Worm (Caenorhabditis elegans) whole organism, L4 larva: ENCODE measurements around the gene hecw-1.

Experiments used
- T26A8.4 ChIP-seq: fragments of 200-800 bp; sonication (Bioruptor generic); IDR thresholded peaks from 2 replicates; pipeline ENCODE4 v1.3.6; 2022; ENCODE audit warnings: missing genetic modification characterization, missing compliant biosample characterization
- ama-1 ChIP-seq: fragments of 150-350 bp; optimal IDR thresholded peaks from 2 replicates; lab custom pipeline; 2014; ENCODE audit warnings: inconsistent platforms, mixed read lengths
- ceh-44 ChIP-seq: fragments of 200-800 bp; sonication (Bioruptor generic); IDR thresholded peaks from 2 replicates; pipeline ENCODE4 v1.3.6; 2022; ENCODE audit warnings: missing genetic modification reagents, missing genetic modification characterization, missing compliant biosample characterization
- daf-12 ChIP-seq: fragments of 150-350 bp; optimal IDR thresholded peaks from 2 replicates; lab custom pipeline; 2014; ENCODE audit warnings: missing biosample characterization, missing genetic modification reagents, missing genetic modification characterization
- fkh-10 ChIP-seq: fragments of 150-350 bp; optimal IDR thresholded peaks from 2 replicates; lab custom pipeline; 2014; ENCODE audit warnings: missing biosample characterization, missing genetic modification reagents, missing genetic modification characterization
- lir-3 ChIP-seq: sonication (generic microtip); optimal IDR thresholded peaks from 2 replicates; lab custom pipeline; 2016; ENCODE audit warnings: mild to moderate bottlenecking, missing genetic modification characterization, missing compliant biosample characterization
- nhr-11 ChIP-seq: fragments of 150-350 bp; optimal IDR thresholded peaks from 2 replicates; lab custom pipeline; 2014; ENCODE audit warnings: missing biosample characterization, missing genetic modification characterization
- nhr-77 ChIP-seq: fragments of 150-350 bp; optimal IDR thresholded peaks from 2 replicates; lab custom pipeline; 2014; ENCODE audit warnings: missing biosample characterization, missing genetic modification characterization
- skn-1 ChIP-seq: fragments of 150-350 bp; optimal IDR thresholded peaks from 2 replicates; lab custom pipeline; 2014; ENCODE audit warnings: missing biosample characterization, missing genetic modification characterization
- snpc-4 ChIP-seq: fragments of 150-350 bp; optimal IDR thresholded peaks from 2 replicates; lab custom pipeline; 2014; ENCODE audit warnings: missing biosample characterization, missing genetic modification characterization
- unc-39 ChIP-seq: sonication (generic microtip); optimal IDR thresholded peaks from 2 replicates; lab custom pipeline; 2017; ENCODE audit warnings: missing biosample characterization, missing genetic modification characterization
- ztf-11 ChIP-seq: fragments of 150-350 bp; optimal IDR thresholded peaks from 2 replicates; lab custom pipeline; 2014; ENCODE audit warnings: missing biosample characterization, missing genetic modification characterization

- no peak for TF ChIP-seq nhr-77 (tag; lab: Kevin White, UChicago)
- TF ChIP-seq ceh-44 (GFP tag; lab: Robert Waterston, UW), result no peak
- no peak for TF ChIP-seq nhr-11 (tag; lab: Kevin White, UChicago)
- no peak for TF ChIP-seq ama-1 (lab: Kevin White, UChicago)
- no peak for TF ChIP-seq daf-12 (tag; lab: Kevin White, UChicago)
- TF ChIP-seq skn-1 (tag; lab: Kevin White, UChicago), result no peak
- no peak for TF ChIP-seq T26A8.4 (GFP tag; lab: Robert Waterston, UW)
- TF ChIP-seq fkh-10 (GFP tag; lab: Kevin White, UChicago), result no peak
- TF ChIP-seq lir-3, result no peak
- no peak for TF ChIP-seq ztf-11
- TF ChIP-seq unc-39 (tag; lab: Kevin White, UChicago), result no peak
- no peak for TF ChIP-seq snpc-4 (tag; lab: Kevin White, UChicago)
Observed at ce11 chrIII:3382465-3382864, 7.3 kb downstream of the hecw-1 start.
